Worm (Caenorhabditis elegans) whole organism, L2 larva: ENCODE measurements around the gene lact-1.

Experiments
- ceh-16 ChIP-seq: fragments of 150-350 bp; optimal IDR thresholded peaks from 2 replicates; lab custom pipeline; 2014; ENCODE audit warnings: missing biosample characterization, missing genetic modification characterization
- dmd-4 ChIP-seq: sonication (generic microtip); optimal IDR thresholded peaks from 2 replicates; lab custom pipeline; 2017; ENCODE audit warnings: missing biosample characterization, missing genetic modification characterization
- fos-1 ChIP-seq: fragments of 150-350 bp; optimal IDR thresholded peaks from 2 replicates; lab custom pipeline; 2014; ENCODE audit warnings: missing biosample characterization, missing genetic modification characterization
- lin-11 ChIP-seq: fragments of 150-350 bp; sonication (generic microtip); optimal IDR thresholded peaks from 2 replicates; lab custom pipeline; 2014; ENCODE audit warnings: missing biosample characterization, missing genetic modification characterization, inconsistent platforms, mixed read lengths
- nhr-25 ChIP-seq: fragments of 150-350 bp; sonication (generic microtip); optimal IDR thresholded peaks from 3 replicates; lab custom pipeline; 2014; ENCODE audit warnings: missing biosample characterization, missing genetic modification characterization
- nhr-77 ChIP-seq: fragments of 150-350 bp; optimal IDR thresholded peaks from 2 replicates; lab custom pipeline; 2014; ENCODE audit warnings: missing biosample characterization, missing genetic modification characterization
- unc-39 ChIP-seq: fragments of 150-350 bp; optimal IDR thresholded peaks from 2 replicates; lab custom pipeline; 2014; ENCODE audit warnings: missing biosample characterization, missing genetic modification characterization

- no peak for TF ChIP-seq fos-1 (tag; lab: Kevin White, UChicago)
- no peak for TF ChIP-seq nhr-25
- no peak for TF ChIP-seq dmd-4 (tag; lab: Kevin White, UChicago)
- TF ChIP-seq unc-39 (tag; lab: Kevin White, UChicago): no peak
- TF ChIP-seq ceh-16 (tag; lab: Kevin White, UChicago): no peak
- no peak for TF ChIP-seq nhr-77
- no peak for TF ChIP-seq lin-11 (tag; lab: Kevin White, UChicago)
Measured at ce11 chrX:7256891-7257290, 3.3 kb downstream of the lact-1 start, which contains the start of gene F46H5.5.
